Comparison of ENCODE assay signal across 2 fruit fly cellular contexts in the genomic region with DNA sequence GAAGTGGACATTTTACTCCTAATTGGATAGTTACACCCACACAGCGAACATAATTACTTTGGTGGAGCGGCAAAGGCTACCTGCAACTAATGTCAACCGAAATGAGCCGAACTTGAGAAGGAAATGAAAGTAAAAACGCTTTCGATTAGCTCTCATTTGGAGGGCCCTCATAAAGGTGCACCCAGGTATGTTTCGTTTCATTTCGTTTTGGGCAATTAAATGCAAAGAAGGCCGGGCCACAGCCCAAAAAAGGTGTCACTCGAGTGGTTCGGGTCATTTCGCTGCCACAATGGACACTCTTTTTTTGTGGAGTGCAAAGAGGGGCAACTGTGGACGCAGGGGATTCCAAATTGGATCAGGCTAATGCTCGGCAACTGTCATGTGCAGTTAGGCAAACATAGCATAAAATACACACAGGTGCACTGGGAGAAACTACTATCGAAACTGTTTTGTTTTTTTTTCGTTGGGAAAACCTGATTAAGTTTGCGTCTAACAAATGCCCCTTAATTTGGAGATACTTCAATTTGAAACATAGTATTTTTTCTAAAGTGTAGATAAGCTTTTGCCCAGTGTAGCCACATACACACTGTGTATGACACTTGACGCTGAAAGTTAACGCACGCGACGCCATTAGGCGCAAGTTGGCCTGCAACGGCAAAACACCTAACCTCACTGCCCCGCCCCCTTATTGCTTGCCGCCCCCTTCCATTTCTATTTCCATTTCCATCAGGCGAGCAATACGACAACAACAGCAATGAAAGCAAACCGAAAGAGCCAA.
TF ChIP-seq lines count a peak whose summit lies in the region.

No protein-coding gene starts in this region.

TF ChIP-seq in whole organism, embryonic, 481 proteins besides CTCF, POLR2A, EP300 and RAD21 (continued from another document and continues in another):
- TF ChIP-seq sisA (GFP tag; IDR thresholded peaks at IDR 0.05; lab: Robert Waterston, UW) = peak; percentile 97
- TF ChIP-seq pros (GFP tag; optimal IDR thresholded peaks at IDR 0.05; lab: Kevin White, UChicago) = no peak
- TF ChIP-seq CG18599 (GFP tag; optimal IDR thresholded peaks at IDR 0.05; lab: Kevin White, UChicago) = peak; percentile 48
- TF ChIP-seq Hr39 (optimal IDR thresholded peaks at IDR 0.05; lab: Kevin White, UChicago) = no peak
- TF ChIP-seq CG9932 (GFP tag; IDR thresholded peaks at IDR 0.05; lab: Robert Waterston, UW) = peak; percentile 10; the same call in 1 of the 2 replicates
- no peak for TF ChIP-seq insv (GFP tag; optimal IDR thresholded peaks at IDR 0.05; lab: Kevin White, UChicago)
- TF ChIP-seq fd3F (GFP tag; optimal IDR thresholded peaks at IDR 0.05; lab: Kevin White, UChicago) = no peak
- peak; percentile 73 for TF ChIP-seq Oli (tag; optimal IDR thresholded peaks at IDR 0.05; lab: Kevin White, UChicago)
- peak; percentile 75 for TF ChIP-seq CG1602 (GFP tag; optimal IDR thresholded peaks at IDR 0.05; lab: Kevin White, UChicago)
- TF ChIP-seq Lhr (GFP tag; optimal IDR thresholded peaks at IDR 0.05; lab: Kevin White, UChicago) = peak; percentile 76
- TF ChIP-seq CG15601 (tag; optimal IDR thresholded peaks at IDR 0.05; lab: Kevin White, UChicago) = peak; percentile 84
- TF ChIP-seq CG11723 (GFP tag; optimal IDR thresholded peaks at IDR 0.05; lab: Kevin White, UChicago) = peak; percentile 61
- TF ChIP-seq aop (GFP tag; IDR thresholded peaks at IDR 0.05; lab: Robert Waterston, UW) = peak; percentile 89
- TF ChIP-seq otp (GFP tag; IDR thresholded peaks at IDR 0.05; lab: Robert Waterston, UW) = peak; percentile 95
- TF ChIP-seq CG10654 (GFP tag; optimal IDR thresholded peaks at IDR 0.05; lab: Kevin White, UChicago) = peak; percentile 89
- TF ChIP-seq ftz-f1 (GFP tag; optimal IDR thresholded peaks at IDR 0.05; lab: Kevin White, UChicago) = no peak
- peak; percentile 85 for TF ChIP-seq CG1792 (GFP tag; optimal IDR thresholded peaks at IDR 0.05; lab: Kevin White, UChicago)
- TF ChIP-seq CG33213 (GFP tag; optimal IDR thresholded peaks at IDR 0.05; lab: Kevin White, UChicago) = peak; percentile 86
- TF ChIP-seq CG18262 (tag; optimal IDR thresholded peaks at IDR 0.05; lab: Kevin White, UChicago) = no peak
- peak; percentile 89 for TF ChIP-seq tin (GFP tag; optimal IDR thresholded peaks at IDR 0.05; lab: Kevin White, UChicago)
- peak; percentile 73 for TF ChIP-seq ewg (GFP tag; optimal IDR thresholded peaks at IDR 0.05; lab: Kevin White, UChicago)
- TF ChIP-seq NK7.1 (GFP tag; optimal IDR thresholded peaks at IDR 0.05; lab: Kevin White, UChicago) = peak; percentile 43
- peak; percentile 89 for TF ChIP-seq CG2875 (GFP tag; optimal IDR thresholded peaks at IDR 0.05; lab: Kevin White, UChicago)
- peak; percentile 19 for TF ChIP-seq fu2 (GFP tag; optimal IDR thresholded peaks at IDR 0.05; lab: Kevin White, UChicago)
- TF ChIP-seq CG15514 (GFP tag; optimal IDR thresholded peaks at IDR 0.05; lab: Kevin White, UChicago) = peak; percentile 25
- TF ChIP-seq ato (GFP tag; IDR thresholded peaks at IDR 0.05; lab: Robert Waterston, UW; ENCODE audit: partially characterized antibody) = no peak
- TF ChIP-seq tap (tag; optimal IDR thresholded peaks at IDR 0.05; lab: Kevin White, UChicago) = peak; percentile 61
- TF ChIP-seq rib (GFP tag; IDR thresholded peaks at IDR 0.05; lab: Robert Waterston, UW) = peak; percentile 42
- peak; percentile 51 for TF ChIP-seq vfl (GFP tag; optimal IDR thresholded peaks at IDR 0.05; lab: Kevin White, UChicago)
- peak; percentile 27 for TF ChIP-seq slou (GFP tag; optimal IDR thresholded peaks at IDR 0.05; lab: Kevin White, UChicago)
- TF ChIP-seq CG13287 (GFP tag; IDR thresholded peaks at IDR 0.05; lab: Robert Waterston, UW; ENCODE audit: partially characterized antibody) = no peak
- no peak for TF ChIP-seq amos (GFP tag; IDR thresholded peaks at IDR 0.05; lab: Robert Waterston, UW; ENCODE audit: partially characterized antibody)
- no peak for TF ChIP-seq B-H2 (GFP tag; optimal IDR thresholded peaks at IDR 0.05; lab: Kevin White, UChicago)
- peak; percentile 80 for TF ChIP-seq CG32532 (GFP tag; IDR thresholded peaks at IDR 0.05; lab: Robert Waterston, UW)
- TF ChIP-seq dpn (GFP tag; optimal IDR thresholded peaks at IDR 0.05; lab: Kevin White, UChicago) = peak; percentile 77 to 83
- no peak for TF ChIP-seq Tbp (GFP tag; optimal IDR thresholded peaks at IDR 0.05; lab: Kevin White, UChicago)
- peak; percentile 86 for TF ChIP-seq CG8765 (GFP tag; IDR thresholded peaks at IDR 0.05; lab: Robert Waterston, UW)
- TF ChIP-seq CG3407 (GFP tag; optimal IDR thresholded peaks at IDR 0.05; lab: Kevin White, UChicago) = peak; percentile 87
- peak; percentile 96 for TF ChIP-seq CG10959 (GFP tag; IDR thresholded peaks at IDR 0.05; lab: Robert Waterston, UW)
- peak; percentile 49 for TF ChIP-seq Dip2 (GFP tag; IDR thresholded peaks at IDR 0.05; lab: Robert Waterston, UW)
- TF ChIP-seq HmgZ (tag; optimal IDR thresholded peaks at IDR 0.05; lab: Kevin White, UChicago) = peak; percentile 14
- peak; percentile 81; the same call in 1 of the 2 replicates for TF ChIP-seq dan (GFP tag; IDR thresholded peaks at IDR 0.05; lab: Robert Waterston, UW)
- TF ChIP-seq CG5180 (GFP tag; optimal IDR thresholded peaks at IDR 0.05; lab: Kevin White, UChicago) = peak; percentile 64
- TF ChIP-seq Hr3 (GFP tag; optimal IDR thresholded peaks at IDR 0.05; lab: Kevin White, UChicago) = peak; percentile 75
- TF ChIP-seq CG10366 (GFP tag; IDR thresholded peaks at IDR 0.05; lab: Robert Waterston, UW) = peak; percentile 93
- TF ChIP-seq CG15269 (tag; optimal IDR thresholded peaks at IDR 0.05; lab: Kevin White, UChicago) = peak; percentile 64
- TF ChIP-seq br (optimal IDR thresholded peaks at IDR 0.05; lab: Kevin White, UChicago) = no peak
- TF ChIP-seq Hand (GFP tag; optimal IDR thresholded peaks at IDR 0.05; lab: Kevin White, UChicago) = no peak
- TF ChIP-seq CG12769 (tag; optimal IDR thresholded peaks at IDR 0.05; lab: Kevin White, UChicago) = peak; percentile 73
- TF ChIP-seq dati (GFP tag; IDR thresholded peaks at IDR 0.05; lab: Robert Waterston, UW) = peak; percentile 93
- TF ChIP-seq CG10321 (GFP tag; IDR thresholded peaks at IDR 0.05; lab: Robert Waterston, UW) = peak; percentile 68
- no peak for TF ChIP-seq hth (optimal IDR thresholded peaks at IDR 0.05; lab: Kevin White, UChicago)
- no peak for TF ChIP-seq Scr (GFP tag; IDR thresholded peaks at IDR 0.05; lab: Robert Waterston, UW; ENCODE audit: partially characterized antibody)
- TF ChIP-seq CG4424 (GFP tag; optimal IDR thresholded peaks at IDR 0.05; lab: Kevin White, UChicago) = peak; percentile 88
- no peak for TF ChIP-seq abd-A (tag; optimal IDR thresholded peaks at IDR 0.05; lab: Kevin White, UChicago)
- peak; percentile 87 for TF ChIP-seq ATbp (GFP tag; optimal IDR thresholded peaks at IDR 0.05; lab: Kevin White, UChicago)
- peak; percentile 81 for TF ChIP-seq Ravus (GFP tag; IDR thresholded peaks at IDR 0.05; lab: Robert Waterston, UW)
- TF ChIP-seq H2.0 (GFP tag; IDR thresholded peaks at IDR 0.05; lab: Robert Waterston, UW) = peak; percentile 92
- TF ChIP-seq gfzf (GFP tag; optimal IDR thresholded peaks at IDR 0.05; lab: Kevin White, UChicago) = no peak
- peak; percentile 69 for TF ChIP-seq CG3163 (GFP tag; optimal IDR thresholded peaks at IDR 0.05; lab: Kevin White, UChicago)
- TF ChIP-seq Six4 (GFP tag; optimal IDR thresholded peaks at IDR 0.05; lab: Kevin White, UChicago) = peak; percentile 78

TF ChIP-seq in whole organism, prepupa, 60 proteins besides CTCF, POLR2A, EP300 and RAD21 (continued from another document):
- TF ChIP-seq CG10631 (GFP tag; optimal IDR thresholded peaks at IDR 0.05; lab: Kevin White, UChicago) = peak; percentile 26
- TF ChIP-seq CG34406 (GFP tag; optimal IDR thresholded peaks at IDR 0.05; lab: Kevin White, UChicago) = no peak
- no peak for TF ChIP-seq Sox102F (GFP tag; optimal IDR thresholded peaks at IDR 0.05; lab: Kevin White, UChicago)
- peak; percentile 72 for TF ChIP-seq Eip78C (GFP tag; lab: Kevin White, UChicago)
- TF ChIP-seq Ets96B (tag; optimal IDR thresholded peaks at IDR 0.05; lab: Kevin White, UChicago) = no peak
- TF ChIP-seq CG32006 (GFP tag; optimal IDR thresholded peaks at IDR 0.05; lab: Kevin White, UChicago) = peak; percentile 44
- peak; percentile 18 for TF ChIP-seq net (GFP tag; optimal IDR thresholded peaks at IDR 0.05; lab: Kevin White, UChicago)
- TF ChIP-seq CG11902 (GFP tag; optimal IDR thresholded peaks at IDR 0.05; lab: Kevin White, UChicago) = no peak
- no peak for TF ChIP-seq Smox (GFP tag; optimal IDR thresholded peaks at IDR 0.05; lab: Kevin White, UChicago)
- TF ChIP-seq CG8119 (GFP tag; IDR thresholded peaks at IDR 0.05; lab: Robert Waterston, UW) = peak; percentile 60
- no peak for TF ChIP-seq spab (GFP tag; optimal IDR thresholded peaks at IDR 0.05; lab: Kevin White, UChicago)
- TF ChIP-seq CG11762 (GFP tag; optimal IDR thresholded peaks at IDR 0.05; lab: Kevin White, UChicago; ENCODE audit: insufficient read depth) = no peak
- no peak for TF ChIP-seq topi (GFP tag; optimal IDR thresholded peaks at IDR 0.05; lab: Kevin White, UChicago)
- no peak for TF ChIP-seq CG8632 (GFP tag; optimal IDR thresholded peaks at IDR 0.05; lab: Kevin White, UChicago)
- peak; percentile 0 for TF ChIP-seq CG3919 (GFP tag; optimal IDR thresholded peaks at IDR 0.05; lab: Kevin White, UChicago)
- TF ChIP-seq cyc (GFP tag; optimal IDR thresholded peaks at IDR 0.05; lab: Kevin White, UChicago) = peak; percentile 11
- peak; percentile 14 for TF ChIP-seq svp (GFP tag; lab: Kevin White, UChicago)
- peak; percentile 23 for TF ChIP-seq CG4318 (GFP tag; optimal IDR thresholded peaks at IDR 0.05; lab: Kevin White, UChicago)
- TF ChIP-seq CG6276 (GFP tag; optimal IDR thresholded peaks at IDR 0.05; lab: Kevin White, UChicago) = peak; percentile 32
- TF ChIP-seq fd59A (GFP tag; optimal IDR thresholded peaks at IDR 0.05; lab: Kevin White, UChicago) = no peak
- no peak for TF ChIP-seq ss (GFP tag; optimal IDR thresholded peaks at IDR 0.05; lab: Kevin White, UChicago)
- TF ChIP-seq Hr4 (GFP tag; optimal IDR thresholded peaks at IDR 0.05; lab: Kevin White, UChicago) = peak; percentile 58
- peak; percentile 2 for TF ChIP-seq achi (GFP tag; optimal IDR thresholded peaks at IDR 0.05; lab: Kevin White, UChicago)
- peak; percentile 81 for TF ChIP-seq Gug (GFP tag; IDR thresholded peaks at IDR 0.05; lab: Robert Waterston, UW)
- no peak for TF ChIP-seq fd85E (GFP tag; optimal IDR thresholded peaks at IDR 0.05; lab: Kevin White, UChicago)
- TF ChIP-seq Blimp-1 (GFP tag; optimal IDR thresholded peaks at IDR 0.05; lab: Kevin White, UChicago) = no peak
- TF ChIP-seq Eip75B (GFP tag; optimal IDR thresholded peaks at IDR 0.05; lab: Kevin White, UChicago) = no peak
- peak; percentile 44 for TF ChIP-seq Lpt (GFP tag; optimal IDR thresholded peaks at IDR 0.05; lab: Kevin White, UChicago)
- TF ChIP-seq CG9139 (GFP tag; optimal IDR thresholded peaks at IDR 0.05; lab: Kevin White, UChicago) = no peak
- TF ChIP-seq CG11294 (GFP tag; IDR thresholded peaks at IDR 0.05; lab: Robert Waterston, UW) = peak; percentile 76
- TF ChIP-seq Eip93F (GFP tag; optimal IDR thresholded peaks at IDR 0.05; lab: Kevin White, UChicago) = no peak
- no peak for TF ChIP-seq CG8319 (GFP tag; optimal IDR thresholded peaks at IDR 0.05; lab: Kevin White, UChicago)
- TF ChIP-seq Hr39 (GFP tag; optimal IDR thresholded peaks at IDR 0.05; lab: Kevin White, UChicago) = peak; percentile 10
- TF ChIP-seq pdm3 (GFP tag; optimal IDR thresholded peaks at IDR 0.05; lab: Kevin White, UChicago) = no peak
- no peak for TF ChIP-seq dsx (GFP tag; optimal IDR thresholded peaks at IDR 0.05; lab: Kevin White, UChicago; ENCODE audit: poor library complexity, severe bottlenecking)
- no peak for TF ChIP-seq Sox15 (GFP tag; optimal IDR thresholded peaks at IDR 0.05; lab: Kevin White, UChicago)
- no peak for TF ChIP-seq Ets21C (GFP tag; optimal IDR thresholded peaks at IDR 0.05; lab: Kevin White, UChicago)
- no peak for TF ChIP-seq CG10669 (GFP tag; optimal IDR thresholded peaks at IDR 0.05; lab: Kevin White, UChicago)
TF ChIP-seq in whole organism, prepupa: peak in this region for 22.
